Worm (Caenorhabditis elegans): ENCODE measurements around the gene C25E10.17.

Gene C25E10.17

ce11 chrV:9078815-9079525 is 31.6 kb upstream of the C25E10.17 start (continued):
- TF ChIP-seq unc-98 (GFP tag; IDR thresholded peaks at IDR 0.05) (no peak), dpl-1 (GFP tag; optimal IDR thresholded peaks at IDR 0.05) (no peak), lsy-2 (tag; optimal IDR thresholded peaks at IDR 0.05) (no peak), sptf-1 (tag; optimal IDR thresholded peaks at IDR 0.05) (no peak), snpc-4 (tag; optimal IDR thresholded peaks at IDR 0.05) (no peak), efl-1 (optimal IDR thresholded peaks at IDR 0.05) (no peak), efl-1 (GFP tag; optimal IDR thresholded peaks at IDR 0.05 in 1 of 2) (no peak), nhr-90 (tag; optimal IDR thresholded peaks at IDR 0.05; ENCODE audit: poor library complexity) (peak; percentile 1), pqm-1 (tag; optimal IDR thresholded peaks at IDR 0.05) (no peak), swsn-7 (tag; optimal IDR thresholded peaks at IDR 0.05) (no peak), egl-13 (tag; optimal IDR thresholded peaks at IDR 0.05) (no peak), pag-3 (tag; optimal IDR thresholded peaks at IDR 0.05; ENCODE audit: borderline replicate concordance, insufficient read depth) (no peak), lin-14 (GFP tag; optimal IDR thresholded peaks at IDR 0.05) (peak; percentile 35), snu-23 (GFP tag; optimal IDR thresholded peaks at IDR 0.05) (peak; percentile 37), nhr-237 (tag; optimal IDR thresholded peaks at IDR 0.05) (no peak), elt-2 (tag; optimal IDR thresholded peaks at IDR 0.05) (peak; percentile 75), isw-1 (GFP tag; IDR thresholded peaks at IDR 0.05) (no peak), fos-1 (tag; optimal IDR thresholded peaks at IDR 0.05) (no peak), fkh-4 (tag; optimal IDR thresholded peaks at IDR 0.05; ENCODE audit: borderline replicate concordance) (no peak), ceh-63 (GFP tag; optimal IDR thresholded peaks at IDR 0.05) (no peak), nhr-12 (tag; optimal IDR thresholded peaks at IDR 0.05) (no peak), skn-1 (tag; optimal IDR thresholded peaks at IDR 0.05) (peak; percentile 22), nhr-11 (tag; optimal IDR thresholded peaks at IDR 0.05) (no peak), C16A3.4 (tag; optimal IDR thresholded peaks at IDR 0.05) (no peak), unc-30 (tag; optimal IDR thresholded peaks at IDR 0.05) (no peak), unc-130 (tag; optimal IDR thresholded peaks at IDR 0.05) (peak; percentile 19), lin-15B (tag; optimal IDR thresholded peaks at IDR 0.05) (no peak), nhr-77 (tag; optimal IDR thresholded peaks at IDR 0.05) (no peak), mdl-1 (tag; optimal IDR thresholded peaks at IDR 0.05) (peak in 1 of 2 experiments; percentile 45), nhr-47 (tag; optimal IDR thresholded peaks at IDR 0.05) (no peak), xbp-1 (tag; optimal IDR thresholded peaks at IDR 0.05) (no peak), elt-3 (tag; optimal IDR thresholded peaks at IDR 0.05) (peak in 1 of 6 experiments; percentile 69), ceh-8 (GFP tag; optimal IDR thresholded peaks at IDR 0.05) (no peak), C34B4.2 (tag; optimal IDR thresholded peaks at IDR 0.05) (no peak), ceh-90 (tag; optimal IDR thresholded peaks at IDR 0.05) (no peak), sox-4 (tag; optimal IDR thresholded peaks at IDR 0.05) (no peak), tbx-2 (tag; optimal IDR thresholded peaks at IDR 0.05) (peak; percentile 9), ztf-11 (tag; optimal IDR thresholded peaks at IDR 0.05) (no peak), alr-1 (tag; optimal IDR thresholded peaks at IDR 0.05; ENCODE audit: borderline replicate concordance) (no peak), nhr-71 (tag; optimal IDR thresholded peaks at IDR 0.05) (peak; percentile 37), lin-39 (tag; optimal IDR thresholded peaks at IDR 0.05) (no peak), egl-27 (tag; optimal IDR thresholded peaks at IDR 0.05) (no peak), Y116A8C.19 (tag; optimal IDR thresholded peaks at IDR 0.05; ENCODE audit: borderline replicate concordance) (no peak), hpl-2 (GFP tag; optimal IDR thresholded peaks at IDR 0.05) (no peak), lir-3 (tag; optimal IDR thresholded peaks at IDR 0.05; ENCODE audit: poor library complexity) (no peak), unc-86 (tag; optimal IDR thresholded peaks at IDR 0.05) (no peak), hlh-17 (GFP tag; optimal IDR thresholded peaks at IDR 0.05; ENCODE audit: borderline replicate concordance) (no peak), pax-3 (tag; optimal IDR thresholded peaks at IDR 0.05) (no peak), ces-1 (GFP tag; optimal IDR thresholded peaks at IDR 0.05) (no peak), rnt-1 (tag; optimal IDR thresholded peaks at IDR 0.05) (no peak), sup-37 (GFP tag; optimal IDR thresholded peaks at IDR 0.05) (no peak)
